Fruit fly (Drosophila melanogaster): ENCODE measurements around the gene Hpd.

Gene Hpd

dm6 chr3L:20447337-20447736 is 7.7 kb upstream of the Hpd start:
- TF ChIP-seq topi (GFP tag; optimal IDR thresholded peaks at IDR 0.05): no peak
- peak; percentile 52 for TF ChIP-seq pdm3 (GFP tag; optimal IDR thresholded peaks at IDR 0.05)
- peak; percentile 13 for TF ChIP-seq Eip78C (GFP tag)
- peak; percentile 2 for TF ChIP-seq Sox14 (GFP tag; optimal IDR thresholded peaks at IDR 0.05)
- TF ChIP-seq svp (GFP tag): peak; percentile 48
- peak; percentile 31 for TF ChIP-seq lz (GFP tag; optimal IDR thresholded peaks at IDR 0.05)
- peak; percentile 16 for TF ChIP-seq Met (GFP tag; optimal IDR thresholded peaks at IDR 0.05)
- TF ChIP-seq Hr4 (GFP tag; optimal IDR thresholded peaks at IDR 0.05): peak; percentile 52
- peak; percentile 18 for TF ChIP-seq Hr39 (GFP tag; optimal IDR thresholded peaks at IDR 0.05)
- no peak for TF ChIP-seq CG10669 (GFP tag; optimal IDR thresholded peaks at IDR 0.05)
- TF ChIP-seq Ets21C (GFP tag; optimal IDR thresholded peaks at IDR 0.05): no peak
- peak; percentile 1 for TF ChIP-seq OdsH (GFP tag; optimal IDR thresholded peaks at IDR 0.05)
- TF ChIP-seq Sox102F (GFP tag; optimal IDR thresholded peaks at IDR 0.05): peak; percentile 2
- peak; percentile 31 for TF ChIP-seq Eip75B (GFP tag; optimal IDR thresholded peaks at IDR 0.05)
- peak; percentile 18 for TF ChIP-seq acj6 (GFP tag; optimal IDR thresholded peaks at IDR 0.05)
- TF ChIP-seq CG34406 (GFP tag; optimal IDR thresholded peaks at IDR 0.05): no peak
- TF ChIP-seq CG6163 (GFP tag; IDR thresholded peaks at IDR 0.05): peak; percentile 56; the same call in 2 of the 3 replicates
- TF ChIP-seq eg (GFP tag; IDR thresholded peaks at IDR 0.05): peak; percentile 46; the same call in 2 of the 3 replicates
- TF ChIP-seq CG3919 (GFP tag; optimal IDR thresholded peaks at IDR 0.05): peak; percentile 3
- TF ChIP-seq ss (GFP tag; optimal IDR thresholded peaks at IDR 0.05): no peak
- TF ChIP-seq CG4318 (GFP tag; optimal IDR thresholded peaks at IDR 0.05): no peak
- peak; percentile 4 for TF ChIP-seq esn (GFP tag; optimal IDR thresholded peaks at IDR 0.05)
- peak; percentile 45 for TF ChIP-seq CG15336 (GFP tag; IDR thresholded peaks at IDR 0.05)
- peak; percentile 56 for TF ChIP-seq CG32006 (GFP tag; optimal IDR thresholded peaks at IDR 0.05)
- no peak for TF ChIP-seq dsx (GFP tag; optimal IDR thresholded peaks at IDR 0.05; ENCODE audit: poor library complexity, severe bottlenecking)
- peak; percentile 28 for TF ChIP-seq CG6276 (GFP tag; optimal IDR thresholded peaks at IDR 0.05)
- no peak for TF ChIP-seq Lpt (GFP tag; optimal IDR thresholded peaks at IDR 0.05)
- peak; percentile 16 for TF ChIP-seq net (GFP tag; optimal IDR thresholded peaks at IDR 0.05)
- TF ChIP-seq CG8119 (GFP tag; IDR thresholded peaks at IDR 0.05): peak; percentile 54; the same call in 1 of the 3 replicates

dm6 chr3L:20446030-20446429 is 6.4 kb upstream of the Hpd start:
- TF ChIP-seq CG6163 (GFP tag; IDR thresholded peaks at IDR 0.05) (0 out of 3 replicates have a peak, but pooled peaks have one; percentile 22), Hr39 (GFP tag; optimal IDR thresholded peaks at IDR 0.05) (no peak), svp (GFP tag) (peak; percentile 96)

DNA sequence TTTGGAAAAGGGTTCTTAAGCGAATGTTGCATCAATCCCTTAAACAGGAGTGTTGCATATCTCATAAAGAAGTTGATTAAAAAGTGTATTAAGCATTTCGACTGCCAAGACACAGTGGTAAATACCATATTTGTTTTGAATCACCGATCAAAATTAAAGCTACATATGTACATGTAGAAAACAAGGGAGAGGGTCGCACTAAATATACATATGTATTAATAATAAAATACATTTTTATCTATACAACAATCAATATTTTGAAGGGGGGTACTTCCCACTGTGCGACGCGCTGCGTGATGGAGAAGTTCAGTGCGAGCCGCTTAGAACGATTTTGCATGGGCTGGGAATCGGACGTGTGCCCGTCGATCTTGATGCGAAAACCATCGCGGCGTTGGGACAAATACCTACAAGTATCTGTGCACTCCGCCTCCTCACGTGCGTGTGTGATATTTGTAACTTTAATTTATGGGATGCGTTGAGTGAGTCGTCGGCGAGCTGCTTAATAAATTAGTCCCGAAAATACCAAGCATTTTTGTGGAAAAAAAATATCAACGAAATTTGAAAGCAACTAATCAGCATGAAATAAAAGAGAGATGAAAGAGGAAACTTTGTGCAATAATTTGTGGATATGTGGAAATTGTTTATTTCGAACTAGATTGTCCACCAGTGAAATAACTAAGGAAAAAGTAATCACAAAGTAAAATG is 5.3 kb upstream of the Hpd start:
- TF ChIP-seq Lpt (GFP tag; optimal IDR thresholded peaks at IDR 0.05) (peak; percentile 82), CG15336 (GFP tag; IDR thresholded peaks at IDR 0.05) (peak; percentile 89), CG6276 (GFP tag; optimal IDR thresholded peaks at IDR 0.05) (peak; percentile 86), Gug (GFP tag; IDR thresholded peaks at IDR 0.05) (peak; percentile 85), Eip93F (GFP tag; optimal IDR thresholded peaks at IDR 0.05) (peak; percentile 75), Hr4 (GFP tag; optimal IDR thresholded peaks at IDR 0.05) (peak; percentile 77), esn (GFP tag; optimal IDR thresholded peaks at IDR 0.05) (peak; percentile 93), CG8319 (GFP tag; optimal IDR thresholded peaks at IDR 0.05) (peak; percentile 89), dsx (GFP tag; optimal IDR thresholded peaks at IDR 0.05; ENCODE audit: poor library complexity, severe bottlenecking) (peak; percentile 77), ss (GFP tag; optimal IDR thresholded peaks at IDR 0.05) (peak; percentile 58 to 73), dac (GFP tag; optimal IDR thresholded peaks at IDR 0.05) (peak; percentile 80), CG34406 (GFP tag; optimal IDR thresholded peaks at IDR 0.05) (peak; percentile 91), Sox102F (GFP tag; optimal IDR thresholded peaks at IDR 0.05) (peak; percentile 93), CG8119 (GFP tag; IDR thresholded peaks at IDR 0.05) (peak; percentile 86), CG6854 (GFP tag; optimal IDR thresholded peaks at IDR 0.05) (peak; percentile 82), fd85E (GFP tag; optimal IDR thresholded peaks at IDR 0.05) (peak; percentile 71), Met (GFP tag; optimal IDR thresholded peaks at IDR 0.05) (peak; percentile 87), Blimp-1 (GFP tag; optimal IDR thresholded peaks at IDR 0.05) (peak; percentile 72), Ets21C (GFP tag; optimal IDR thresholded peaks at IDR 0.05) (peak; percentile 71), OdsH (GFP tag; optimal IDR thresholded peaks at IDR 0.05) (peak; percentile 94), CG31627 (GFP tag; optimal IDR thresholded peaks at IDR 0.05) (peak; percentile 75), CG7368 (GFP tag; optimal IDR thresholded peaks at IDR 0.05) (peak; percentile 89), pdm3 (GFP tag; optimal IDR thresholded peaks at IDR 0.05) (peak; percentile 82), Ets96B (tag; optimal IDR thresholded peaks at IDR 0.05) (peak; percentile 82), net (GFP tag; optimal IDR thresholded peaks at IDR 0.05) (peak; percentile 92), topi (GFP tag; optimal IDR thresholded peaks at IDR 0.05) (peak; percentile 91), Sox14 (GFP tag; optimal IDR thresholded peaks at IDR 0.05) (peak; percentile 86), Eip78C (GFP tag) (peak; percentile 96), fkh (GFP tag; optimal IDR thresholded peaks at IDR 0.05) (peak; percentile 23), CG1621 (tag; optimal IDR thresholded peaks at IDR 0.05) (peak; percentile 80), Eip75B (GFP tag; optimal IDR thresholded peaks at IDR 0.05) (peak; percentile 85), cyc (GFP tag; optimal IDR thresholded peaks at IDR 0.05) (peak; percentile 81), svp (GFP tag) (peak; percentile 96), spab (GFP tag; optimal IDR thresholded peaks at IDR 0.05) (peak; percentile 80)

All from whole organism, prepupa.